Worm (Caenorhabditis elegans) whole organism, L4 larva: ENCODE data around the gene Y113G7B.11.

Experiments used
- F44E2.7 ChIP-seq: fragments of 200-800 bp; sonication (Bioruptor generic); IDR thresholded peaks from 2 replicates; pipeline ENCODE4 v2.1.2; 2022; ENCODE audit warnings: missing genetic modification characterization, missing compliant biosample characterization
- F49E8.2 ChIP-seq: sonication (generic microtip); optimal IDR thresholded peaks from 2 replicates; lab custom pipeline; 2016; ENCODE audit warnings: missing compliant biosample characterization, mild to moderate bottlenecking, missing genetic modification characterization, borderline replicate concordance
- T20F7.1 ChIP-seq: fragments of 200-800 bp; sonication (Bioruptor generic); optimal IDR thresholded peaks from 2 replicates; lab custom pipeline; 2018; ENCODE audit warnings: mild to moderate bottlenecking, missing genetic modification characterization, missing compliant biosample characterization
- T26A8.4 ChIP-seq: fragments of 200-800 bp; sonication (Bioruptor generic); IDR thresholded peaks from 2 replicates; pipeline ENCODE4 v1.3.6; 2022; ENCODE audit warnings: missing genetic modification characterization, missing compliant biosample characterization
- Y5F2A.4 ChIP-seq: fragments of 200-800 bp; sonication (Bioruptor generic); optimal IDR thresholded peaks from 2 replicates; lab custom pipeline; 2018; ENCODE audit warnings: mild to moderate bottlenecking, missing genetic modification characterization, missing compliant biosample characterization
- Y75B8A.6 ChIP-seq: fragments of 200-800 bp; sonication (Bioruptor generic); IDR thresholded peaks from 2 replicates; pipeline ENCODE4 v1.3.6; 2022; ENCODE audit warnings: missing genetic modification reagents, missing genetic modification characterization, missing compliant biosample characterization
- aha-1 ChIP-seq: fragments of 150-350 bp; peaks from one replicate; lab custom pipeline; 2014; ENCODE audit warnings: missing biosample characterization, missing genetic modification characterization
- ama-1 ChIP-seq: fragments of 150-350 bp; optimal IDR thresholded peaks from 2 replicates; lab custom pipeline; 2014; ENCODE audit warnings: inconsistent platforms, mixed read lengths
- ceh-20 ChIP-seq: fragments of 200-800 bp; sonication (Bioruptor generic); IDR thresholded peaks from 2 replicates; pipeline ENCODE4 v1.3.6; 2022; ENCODE audit warnings: missing genetic modification reagents, missing genetic modification characterization, missing compliant biosample characterization
- ceh-28 ChIP-seq: fragments of 150-350 bp; optimal IDR thresholded peaks from 2 replicates; lab custom pipeline; 2014; ENCODE audit warnings: missing biosample characterization, missing genetic modification reagents, missing genetic modification characterization
- daf-16 ChIP-seq, 3 experiments: sonication (generic microtip); optimal IDR thresholded peaks; 2 replicates each; lab custom pipeline; 2016 to 2017; ENCODE audit warnings: missing genetic modification characterization in 3 of 3, missing genetic modification reagents in 3 of 3, mild to moderate bottlenecking in 2 of 3, missing compliant biosample characterization in 2 of 3, missing biosample characterization in 1 of 3, moderate library complexity in 1 of 3
- dmd-6 ChIP-seq: fragments of 200-800 bp; sonication (Bioruptor generic); IDR thresholded peaks from 2 replicates; pipeline ENCODE4 v1.3.6; 2022; ENCODE audit warnings: missing genetic modification reagents, missing genetic modification characterization, missing compliant biosample characterization
- dmd-9 ChIP-seq: fragments of 200-800 bp; sonication (Bioruptor generic); IDR thresholded peaks from 2 replicates; pipeline ENCODE4 v1.3.6; 2022; ENCODE audit warnings: missing genetic modification reagents, missing genetic modification characterization, missing compliant biosample characterization
- dpl-1 ChIP-seq: fragments of 150-350 bp; optimal IDR thresholded peaks from 2 replicates; lab custom pipeline; 2014; ENCODE audit warnings: missing biosample characterization, missing genetic modification reagents, missing genetic modification characterization
- dve-1 ChIP-seq: sonication (generic microtip); optimal IDR thresholded peaks from 2 replicates; lab custom pipeline; 2017; ENCODE audit warnings: antibody characterized with exemption, mild to moderate bottlenecking, missing genetic modification characterization, missing compliant biosample characterization; ENCODE audit not compliant: insufficient read depth
- egl-43 ChIP-seq: fragments of 200-800 bp; sonication (Bioruptor generic); IDR thresholded peaks from 2 replicates; pipeline ENCODE4 v1.3.6; 2022; ENCODE audit warnings: missing genetic modification reagents, missing genetic modification characterization, missing compliant biosample characterization
- gei-8 ChIP-seq: fragments of 200-800 bp; sonication (Bioruptor generic); optimal IDR thresholded peaks from 2 replicates; lab custom pipeline; 2018; ENCODE audit warnings: mild to moderate bottlenecking, missing genetic modification characterization, missing compliant biosample characterization
- hif-1 ChIP-seq, 2 experiments: sonication (generic microtip); optimal IDR thresholded peaks; 2 replicates each; lab custom pipeline; 2016 to 2017; ENCODE audit warnings: missing compliant biosample characterization in 2 of 2, missing genetic modification characterization in 2 of 2, missing genetic modification reagents in 2 of 2, missing genotype in 2 of 2, mild to moderate bottlenecking in 1 of 2
- hlh-11 ChIP-seq: fragments of 200-800 bp; sonication (Bioruptor generic); optimal IDR thresholded peaks from 2 replicates; lab custom pipeline; 2018; ENCODE audit warnings: mild to moderate bottlenecking, missing genetic modification characterization, missing compliant biosample characterization
- hlh-30 ChIP-seq: sonication (generic microtip); optimal IDR thresholded peaks from 2 replicates; lab custom pipeline; 2017; ENCODE audit warnings: antibody characterized with exemption, mild to moderate bottlenecking, missing genetic modification characterization, missing compliant biosample characterization; ENCODE audit not compliant: insufficient read depth
- hmg-1.1 ChIP-seq: fragments of 200-800 bp; sonication (Bioruptor generic); IDR thresholded peaks from 2 replicates; pipeline ENCODE4 v1.3.6; 2022; ENCODE audit warnings: missing genetic modification reagents, missing genetic modification characterization, missing compliant biosample characterization
- jun-1 ChIP-seq: fragments of 150-350 bp; optimal IDR thresholded peaks from 2 replicates; lab custom pipeline; 2014; ENCODE audit warnings: missing biosample characterization, missing genetic modification reagents, missing genetic modification characterization
- lin-1 ChIP-seq: fragments of 200-800 bp; sonication (Bioruptor generic); IDR thresholded peaks from 2 replicates; pipeline ENCODE4 v1.3.6; 2022; ENCODE audit warnings: missing genetic modification reagents, missing genetic modification characterization, missing compliant biosample characterization
- lsy-2 ChIP-seq, 2 experiments: fragments of 150-350 bp in 1 of 2; sonication (generic microtip) in 1 of 2; optimal IDR thresholded peaks; 2 replicates each; lab custom pipeline; 2014 to 2017; ENCODE audit warnings: missing biosample characterization in 2 of 2, missing genetic modification characterization in 2 of 2
- madf-9 ChIP-seq: fragments of 200-800 bp; sonication (Bioruptor generic); conservative IDR thresholded peaks from 2 replicates; pipeline ENCODE4 v1.3.6; 2022; ENCODE audit warnings: missing genetic modification reagents, missing genetic modification characterization, missing compliant biosample characterization
- mdl-1 ChIP-seq, 2 experiments: fragments of 150-350 bp in 1 of 2; sonication (generic microtip) in 1 of 2; optimal IDR thresholded peaks; 2 replicates each; lab custom pipeline; 2014 to 2017; ENCODE audit warnings: missing biosample characterization in 2 of 2, missing genetic modification characterization in 2 of 2
- mep-1 ChIP-seq: fragments of 150-350 bp; sonication (generic microtip); optimal IDR thresholded peaks from 3 replicates; lab custom pipeline; 2014; ENCODE audit warnings: missing biosample characterization, missing genetic modification characterization
- nhr-10 ChIP-seq: fragments of 150-350 bp; optimal IDR thresholded peaks from 2 replicates; lab custom pipeline; 2014; ENCODE audit warnings: missing biosample characterization, missing genetic modification characterization
- nhr-102 ChIP-seq: sonication (generic microtip); optimal IDR thresholded peaks from 2 replicates; lab custom pipeline; 2016; ENCODE audit warnings: mild to moderate bottlenecking, missing genetic modification characterization, moderate library complexity, missing compliant biosample characterization
- nhr-111 ChIP-seq: fragments of 200-800 bp; sonication (Bioruptor generic); optimal IDR thresholded peaks from 2 replicates; lab custom pipeline; 2018; ENCODE audit warnings: mild to moderate bottlenecking, missing genetic modification characterization, missing compliant biosample characterization
- nhr-237 ChIP-seq: sonication (generic microtip); optimal IDR thresholded peaks from 2 replicates; lab custom pipeline; 2017; ENCODE audit warnings: missing biosample characterization, missing genetic modification characterization
- nhr-28 ChIP-seq: fragments of 150-350 bp; optimal IDR thresholded peaks from 2 replicates; lab custom pipeline; 2014; ENCODE audit warnings: missing biosample characterization, missing genetic modification characterization
- nhr-41 ChIP-seq: fragments of 200-800 bp; sonication (Bioruptor generic); IDR thresholded peaks from 2 replicates; pipeline ENCODE4 v1.3.6; 2022; ENCODE audit warnings: missing genetic modification reagents, missing genetic modification characterization, missing compliant biosample characterization
- nhr-42 ChIP-seq: fragments of 200-800 bp; sonication (Bioruptor generic); IDR thresholded peaks from 2 replicates; pipeline ENCODE4 v1.3.6; 2022; ENCODE audit warnings: missing genetic modification characterization, missing compliant biosample characterization
- nhr-48 ChIP-seq: sonication (generic microtip); optimal IDR thresholded peaks from 2 replicates; lab custom pipeline; 2016; ENCODE audit warnings: mild to moderate bottlenecking, missing genetic modification characterization, missing compliant biosample characterization
- nhr-6 ChIP-seq: fragments of 150-350 bp; optimal IDR thresholded peaks from 2 replicates; lab custom pipeline; 2014; ENCODE audit warnings: missing biosample characterization, missing genetic modification characterization
- nhr-77 ChIP-seq: fragments of 150-350 bp; optimal IDR thresholded peaks from 2 replicates; lab custom pipeline; 2014; ENCODE audit warnings: missing biosample characterization, missing genetic modification characterization
- pha-4 ChIP-seq, 2 experiments: fragments of 150-350 bp in 1 of 2; fragments of 200-800 bp in 1 of 2; sonication (Bioruptor generic) in 1 of 2; IDR thresholded peaks in 1 of 2; optimal IDR thresholded peaks in 1 of 2; 2 replicates each; pipeline versions ENCODE4 v1.3.6 to Lab custom; 2014 to 2022; ENCODE audit warnings: missing genetic modification characterization in 2 of 2, missing genetic modification reagents in 2 of 2, missing biosample characterization in 1 of 2, missing compliant biosample characterization in 1 of 2
- php-3 ChIP-seq: fragments of 200-800 bp; sonication (Bioruptor generic); IDR thresholded peaks from 2 replicates; pipeline ENCODE4 v1.3.6; 2022; ENCODE audit warnings: missing genetic modification reagents, missing genetic modification characterization, missing compliant biosample characterization
- pqm-1 ChIP-seq: sonication (generic microtip); optimal IDR thresholded peaks from 2 replicates; lab custom pipeline; 2017; ENCODE audit warnings: missing biosample characterization, missing genetic modification characterization
- saeg-2 ChIP-seq: fragments of 200-800 bp; sonication (Bioruptor generic); IDR thresholded peaks from 2 replicates; pipeline ENCODE4 v1.3.6; 2022; ENCODE audit warnings: missing genetic modification reagents, missing genetic modification characterization, missing compliant biosample characterization
- spr-1 ChIP-seq: sonication (generic microtip); optimal IDR thresholded peaks from 2 replicates; lab custom pipeline; 2016; ENCODE audit warnings: mild to moderate bottlenecking, missing genetic modification characterization, missing compliant biosample characterization
- tra-1 ChIP-seq: fragments of 200-800 bp; sonication (Bioruptor generic); IDR thresholded peaks from 2 replicates; pipeline ENCODE4 v1.3.6; 2022; ENCODE audit warnings: missing genetic modification reagents, missing genetic modification characterization, missing compliant biosample characterization
- unc-130 ChIP-seq: sonication (generic microtip); optimal IDR thresholded peaks from 2 replicates; lab custom pipeline; 2016; ENCODE audit warnings: missing genetic modification reagents, missing genetic modification characterization, missing compliant biosample characterization
- zfp-3 ChIP-seq: fragments of 200-800 bp; sonication (Bioruptor generic); conservative IDR thresholded peaks from 2 replicates; pipeline ENCODE4 v1.3.6; 2022; ENCODE audit warnings: missing genetic modification reagents, missing genetic modification characterization, missing compliant biosample characterization
- ztf-11 ChIP-seq: fragments of 150-350 bp; optimal IDR thresholded peaks from 2 replicates; lab custom pipeline; 2014; ENCODE audit warnings: missing biosample characterization, missing genetic modification characterization
- ztf-7 ChIP-seq: fragments of 150-350 bp; optimal IDR thresholded peaks from 2 replicates; lab custom pipeline; 2014; ENCODE audit warnings: missing biosample characterization, missing genetic modification characterization

Gene Y113G7B.11

ce11 chrV:20164059-20164892 is 50.8 kb downstream of the Y113G7B.11 start, which contains the start of gene F19B2.5:
Gene F19B2.5, minus strand, starts transcription at chrV:20164165.
- TF ChIP-seq hif-1 (tag; optimal IDR thresholded peaks at IDR 0.05; lab: Kevin White, UChicago) = peak; percentile 33 to 48
- peak; percentile 26 for TF ChIP-seq dpl-1 (GFP tag; lab: Kevin White, UChicago)
- TF ChIP-seq ceh-28 (tag; lab: Kevin White, UChicago) = no peak
- TF ChIP-seq spr-1 = no peak
- TF ChIP-seq nhr-48 (tag; lab: Kevin White, UChicago) = peak; percentile 79
- peak; percentile 88 for TF ChIP-seq ama-1 (lab: Kevin White, UChicago)
- peak; percentile 92 for TF ChIP-seq aha-1 (tag; lab: Kevin White, UChicago)
- TF ChIP-seq T20F7.1 = peak; percentile 49
- TF ChIP-seq F44E2.7 (GFP tag; lab: Robert Waterston, UW) = 0 out of 2 replicates have a peak, but pooled peaks have one; percentile 73
- TF ChIP-seq dve-1 (tag; lab: Kevin White, UChicago) = peak; percentile 97
- TF ChIP-seq tra-1 (GFP tag; lab: Robert Waterston, UW) = peak; percentile 90; the same call in 1 of the 2 replicates
- TF ChIP-seq pha-4 (GFP tag; IDR thresholded peaks at IDR 0.05; lab: Robert Waterston, UW) = 0 out of 2 replicates have a peak, but pooled peaks have one; percentile 50
- no peak for TF ChIP-seq pha-4 (tag; optimal IDR thresholded peaks at IDR 0.05; lab: Kevin White, UChicago)
- peak; percentile 93 for TF ChIP-seq nhr-102 (tag; lab: Kevin White, UChicago)
- TF ChIP-seq jun-1 (tag; lab: Kevin White, UChicago) = peak; percentile 66
- peak; percentile 83 for TF ChIP-seq dmd-6
- peak; percentile 11 for TF ChIP-seq pqm-1 (tag; lab: Kevin White, UChicago)
- TF ChIP-seq F49E8.2 (tag; lab: Kevin White, UChicago) = no peak
- no peak for TF ChIP-seq egl-43
- TF ChIP-seq T26A8.4 (GFP tag; lab: Robert Waterston, UW) = peak; percentile 74
- peak; percentile 49 for TF ChIP-seq nhr-77
- TF ChIP-seq nhr-237 (tag; lab: Kevin White, UChicago) = no peak
- peak; percentile 25 for TF ChIP-seq nhr-6 (tag; lab: Kevin White, UChicago)
- peak; percentile 89 for TF ChIP-seq ceh-20 (GFP tag; lab: Robert Waterston, UW)
- peak in 1 of 2 experiments; percentile 53 for TF ChIP-seq lsy-2 (tag; optimal IDR thresholded peaks at IDR 0.05; lab: Kevin White, UChicago)
- TF ChIP-seq mep-1 (tag; lab: Kevin White, UChicago) = peak; percentile 6
- no peak for TF ChIP-seq unc-130 (GFP tag; lab: Kevin White, UChicago)
- 0 out of 2 replicates have a peak, but pooled peaks have one; percentile 13 for TF ChIP-seq madf-9 (GFP tag; lab: Robert Waterston, UW)
- TF ChIP-seq nhr-10 (tag; lab: Kevin White, UChicago) = no peak
- no peak for TF ChIP-seq nhr-111 (GFP tag; lab: Kevin White, UChicago)
- no peak for TF ChIP-seq Y5F2A.4 (GFP tag; lab: Kevin White, UChicago)
- TF ChIP-seq hlh-11 (tag; lab: Kevin White, UChicago) = peak; percentile 88
- TF ChIP-seq nhr-28 (tag; lab: Kevin White, UChicago) = peak; percentile 62
- TF ChIP-seq dmd-9 = peak; percentile 49; the same call in 1 of the 2 replicates
- TF ChIP-seq saeg-2 (GFP tag; lab: Robert Waterston, UW) = peak; percentile 87; the same call in 1 of the 2 replicates
- peak; percentile 69 for TF ChIP-seq hlh-30 (tag; lab: Kevin White, UChicago)
- 0 out of 2 replicates have a peak, but pooled peaks have one; percentile 6 for TF ChIP-seq hmg-1.1 (GFP tag; lab: Robert Waterston, UW)
- TF ChIP-seq php-3 (GFP tag; lab: Robert Waterston, UW) = peak; percentile 97
- no peak for TF ChIP-seq mdl-1 (tag; optimal IDR thresholded peaks at IDR 0.05; lab: Kevin White, UChicago)
- peak; percentile 73; the same call in 1 of the 2 replicates for TF ChIP-seq zfp-3 (GFP tag; lab: Robert Waterston, UW)
- 0 out of 2 replicates have a peak, but pooled peaks have one; percentile 40 for TF ChIP-seq nhr-41 (GFP tag; lab: Robert Waterston, UW)
- peak; percentile 62; the same call in 1 of the 2 replicates for TF ChIP-seq lin-1 (GFP tag; lab: Robert Waterston, UW)
- TF ChIP-seq ztf-7 (tag; lab: Kevin White, UChicago) = peak; percentile 25
- TF ChIP-seq daf-16 (GFP tag; optimal IDR thresholded peaks at IDR 0.05; lab: Kevin White, UChicago) = peak in 1 of 2 experiments; percentile 97
- peak; percentile 99 for TF ChIP-seq daf-16 (tag; optimal IDR thresholded peaks at IDR 0.05; lab: Kevin White, UChicago)
- no peak for TF ChIP-seq ztf-11
- 0 out of 2 replicates have a peak, but pooled peaks have one; percentile 20 for TF ChIP-seq Y75B8A.6 (GFP tag; lab: Robert Waterston, UW)
- 0 out of 2 replicates have a peak, but pooled peaks have one; percentile 53 for TF ChIP-seq nhr-42 (GFP tag; lab: Robert Waterston, UW)
- TF ChIP-seq gei-8 (GFP tag; lab: Kevin White, UChicago) = peak; percentile 60
